Worm (Caenorhabditis elegans) whole organism, young adult: ENCODE measurements around the gene F15A8.1.

Experiments
- B0019.2 ChIP-seq: fragments of 200-800 bp; sonication (Bioruptor generic); conservative IDR thresholded peaks from 2 replicates; pipeline ENCODE4 v1.3.6; 2022; ENCODE audit warnings: missing genetic modification reagents, missing genetic modification characterization, missing compliant biosample characterization
- B0035.1 ChIP-seq: sonication (generic microtip); optimal IDR thresholded peaks from 2 replicates; lab custom pipeline; 2016; ENCODE audit warnings: missing genetic modification characterization, mild to moderate bottlenecking, missing compliant biosample characterization, missing genotype, missing genetic modification reagents
- C17E4.6 ChIP-seq: fragments of 200-800 bp; sonication (Bioruptor generic); IDR thresholded peaks from 2 replicates; pipeline ENCODE4 v1.3.6; 2022; ENCODE audit warnings: missing genetic modification reagents, missing genetic modification characterization, missing compliant biosample characterization
- D2030.7 ChIP-seq: fragments of 200-800 bp; sonication (Bioruptor generic); IDR thresholded peaks from 2 replicates; pipeline ENCODE4 v1.3.6; 2022; ENCODE audit warnings: missing genetic modification reagents, missing genetic modification characterization, missing compliant biosample characterization
- F33H1.4 ChIP-seq: fragments of 200-800 bp; sonication (Bioruptor generic); IDR thresholded peaks from 2 replicates; pipeline ENCODE4 v1.3.6; 2022; ENCODE audit warnings: missing genetic modification reagents, missing genetic modification characterization, missing compliant biosample characterization
- F39B2.1 ChIP-seq: fragments of 200-800 bp; sonication (Bioruptor generic); IDR thresholded peaks from 2 replicates; pipeline ENCODE4 v1.3.6; 2022; ENCODE audit warnings: missing genetic modification reagents, missing genetic modification characterization, missing compliant biosample characterization
- K12H6.12 ChIP-seq: fragments of 200-800 bp; sonication (Bioruptor generic); optimal IDR thresholded peaks from 2 replicates; lab custom pipeline; 2018; ENCODE audit warnings: mild to moderate bottlenecking, missing genetic modification characterization, missing compliant biosample characterization
- T07F8.4 ChIP-seq: sonication (generic microtip); optimal IDR thresholded peaks from 2 replicates; lab custom pipeline; 2016; ENCODE audit warnings: mild to moderate bottlenecking, missing genetic modification characterization, moderate library complexity, missing compliant biosample characterization
- Y56A3A.18 ChIP-seq: fragments of 200-800 bp; sonication (Bioruptor generic); IDR thresholded peaks from 2 replicates; pipeline ENCODE4 v1.3.6; 2022; ENCODE audit warnings: missing genetic modification reagents, missing genetic modification characterization, missing compliant biosample characterization
- Y67H2A.10 ChIP-seq: fragments of 200-800 bp; sonication (Bioruptor generic); conservative IDR thresholded peaks from 2 replicates; pipeline ENCODE4 v1.3.6; 2022; ENCODE audit warnings: missing genetic modification reagents, missing genetic modification characterization, missing compliant biosample characterization
- Y79H2A.3 ChIP-seq: fragments of 200-800 bp; sonication (Bioruptor generic); conservative IDR thresholded peaks from 2 replicates; pipeline ENCODE4 v1.3.6; 2022; ENCODE audit warnings: missing genetic modification reagents, missing genetic modification characterization, missing compliant biosample characterization
- ZK185.1 ChIP-seq: sonication (generic microtip); optimal IDR thresholded peaks from 2 replicates; lab custom pipeline; 2016; ENCODE audit warnings: mild to moderate bottlenecking, missing genetic modification characterization, missing compliant biosample characterization; ENCODE audit not compliant: poor library complexity, severe bottlenecking
- athp-1 ChIP-seq: sonication (generic microtip); optimal IDR thresholded peaks from 2 replicates; lab custom pipeline; 2017; ENCODE audit warnings: mild to moderate bottlenecking, missing genetic modification characterization, missing compliant biosample characterization
- attf-3 ChIP-seq: fragments of 200-800 bp; sonication (Bioruptor generic); conservative IDR thresholded peaks from 2 replicates; pipeline ENCODE4 v1.3.6; 2022; ENCODE audit warnings: missing genetic modification reagents, missing genetic modification characterization, missing compliant biosample characterization
- attf-6 ChIP-seq: fragments of 200-800 bp; sonication (Bioruptor generic); IDR thresholded peaks from 2 replicates; pipeline ENCODE4 v1.3.6; 2022; ENCODE audit warnings: missing genetic modification reagents, missing genetic modification characterization, missing compliant biosample characterization
- ccch-3 ChIP-seq: fragments of 200-800 bp; sonication (Bioruptor generic); optimal IDR thresholded peaks from 2 replicates; lab custom pipeline; 2018; ENCODE audit warnings: mild to moderate bottlenecking, missing genetic modification characterization, missing compliant biosample characterization
- ceh-100 ChIP-seq: fragments of 200-800 bp; sonication (Bioruptor generic); IDR thresholded peaks from 2 replicates; pipeline ENCODE4 v1.3.6; 2022; ENCODE audit warnings: missing genetic modification reagents, missing genetic modification characterization, missing compliant biosample characterization
- ceh-40 ChIP-seq: fragments of 200-800 bp; sonication (Bioruptor generic); IDR thresholded peaks from 2 replicates; pipeline ENCODE4 v1.3.6; 2022; ENCODE audit warnings: missing genetic modification characterization, missing compliant biosample characterization
- chd-7 ChIP-seq: sonication (generic microtip); optimal IDR thresholded peaks from 2 replicates; lab custom pipeline; 2016; ENCODE audit warnings: mild to moderate bottlenecking, missing genetic modification characterization, moderate library complexity, missing compliant biosample characterization
- egrh-3 ChIP-seq: fragments of 200-800 bp; sonication (Bioruptor generic); IDR thresholded peaks from 2 replicates; pipeline ENCODE4 v1.3.6; 2022; ENCODE audit warnings: missing genetic modification reagents, missing genetic modification characterization, missing compliant biosample characterization
- gei-17 ChIP-seq: fragments of 200-800 bp; sonication (Bioruptor generic); optimal IDR thresholded peaks from 2 replicates; lab custom pipeline; 2018; ENCODE audit warnings: mild to moderate bottlenecking, missing genetic modification characterization, missing compliant biosample characterization
- hlh-26 ChIP-seq: fragments of 200-800 bp; sonication (Bioruptor generic); conservative IDR thresholded peaks from 2 replicates; pipeline ENCODE4 v1.3.6; 2022; ENCODE audit warnings: missing genetic modification reagents, missing genetic modification characterization, missing compliant biosample characterization
- hmg-1.2 ChIP-seq: fragments of 200-800 bp; sonication (Bioruptor generic); IDR thresholded peaks from 2 replicates; pipeline ENCODE4 v1.3.6; 2022; ENCODE audit warnings: missing genetic modification reagents, missing genetic modification characterization, missing compliant biosample characterization
- hmg-20 ChIP-seq: fragments of 200-800 bp; sonication (Bioruptor generic); IDR thresholded peaks from 2 replicates; pipeline ENCODE4 v1.3.6; 2022; ENCODE audit warnings: missing genetic modification reagents, missing genetic modification characterization, missing compliant biosample characterization
- hsf-1 ChIP-seq: fragments of 200-800 bp; sonication (Bioruptor generic); IDR thresholded peaks from 2 replicates; pipeline ENCODE4 v1.3.6; 2022; ENCODE audit warnings: missing genetic modification reagents, missing genetic modification characterization, missing compliant biosample characterization
- lag-1 ChIP-seq: fragments of 200-800 bp; sonication (Bioruptor generic); IDR thresholded peaks from 2 replicates; pipeline ENCODE4 v1.3.6; 2022; ENCODE audit warnings: missing genetic modification reagents, missing genetic modification characterization, missing compliant biosample characterization
- let-526 ChIP-seq: fragments of 200-800 bp; sonication (Bioruptor generic); IDR thresholded peaks from 2 replicates; pipeline ENCODE4 v1.3.6; 2022; ENCODE audit warnings: missing genetic modification reagents, missing genetic modification characterization, missing compliant biosample characterization
- let-607 ChIP-seq, 2 experiments: fragments of 200-800 bp in 1 of 2; sonication (Bioruptor generic) in 1 of 2; sonication (generic microtip) in 1 of 2; optimal IDR thresholded peaks; 2 replicates each; lab custom pipeline; 2016 to 2018; ENCODE audit warnings: mild to moderate bottlenecking in 2 of 2, missing compliant biosample characterization in 2 of 2, missing genetic modification characterization in 2 of 2, moderate library complexity in 2 of 2, missing genotype in 1 of 2
- lsy-27 ChIP-seq: sonication (generic microtip); optimal IDR thresholded peaks from 2 replicates; lab custom pipeline; 2017; ENCODE audit warnings: missing genetic modification characterization, mild to moderate bottlenecking, missing compliant biosample characterization, antibody characterized with exemption, missing genotype, borderline replicate concordance; ENCODE audit not compliant: insufficient read depth
- madf-3 ChIP-seq: fragments of 200-800 bp; sonication (Bioruptor generic); IDR thresholded peaks from 2 replicates; pipeline ENCODE4 v1.3.6; 2022; ENCODE audit warnings: missing genetic modification reagents, missing genetic modification characterization, missing compliant biosample characterization
- mcd-1 ChIP-seq: fragments of 200-800 bp; sonication (Bioruptor generic); IDR thresholded peaks from 2 replicates; pipeline ENCODE4 v1.3.6; 2022; ENCODE audit warnings: missing genetic modification reagents, missing genetic modification characterization, missing compliant biosample characterization
- mxl-1 ChIP-seq: sonication (generic microtip); optimal IDR thresholded peaks from 2 replicates; lab custom pipeline; 2016; ENCODE audit warnings: missing genetic modification characterization, missing compliant biosample characterization
- nfya-1 ChIP-seq: sonication (generic microtip); optimal IDR thresholded peaks from 2 replicates; lab custom pipeline; 2017; ENCODE audit warnings: antibody characterized with exemption, missing compliant biosample characterization, missing genetic modification characterization, borderline replicate concordance; ENCODE audit not compliant: insufficient read depth
- nhr-179 ChIP-seq: sonication (generic microtip); optimal IDR thresholded peaks from 2 replicates; lab custom pipeline; 2016; ENCODE audit warnings: mild to moderate bottlenecking, missing genetic modification characterization, missing compliant biosample characterization
- nhr-90 ChIP-seq: sonication (generic microtip); optimal IDR thresholded peaks from 2 replicates; lab custom pipeline; 2016; ENCODE audit warnings: missing genotype, mild to moderate bottlenecking, missing genetic modification characterization, missing compliant biosample characterization
- pha-4 ChIP-seq: fragments of 150-350 bp; sonication (generic microtip); optimal IDR thresholded peaks from 2 replicates; lab custom pipeline; 2014; ENCODE audit warnings: missing biosample characterization, missing genetic modification reagents, missing genetic modification characterization
- rcor-1 ChIP-seq: fragments of 200-800 bp; sonication (Bioruptor generic); IDR thresholded peaks from 2 replicates; pipeline ENCODE4 v1.3.6; 2022; ENCODE audit warnings: missing genetic modification reagents, missing genetic modification characterization, missing compliant biosample characterization
- snpc-4 ChIP-seq, 5 experiments: fragments of 150-350 bp in 1 of 5; sonication (generic microtip) in 4 of 5; optimal IDR thresholded peaks; 2 replicates each; lab custom pipeline; 2014 to 2018; ENCODE audit warnings: missing genetic modification characterization in 5 of 5, missing biosample characterization in 3 of 5, antibody characterized with exemption in 2 of 5, mild to moderate bottlenecking in 2 of 5, missing compliant biosample characterization in 2 of 5, missing genotype in 2 of 5, moderate library complexity in 2 of 5, missing genetic modification reagents in 1 of 5
- sptf-2 ChIP-seq: fragments of 200-800 bp; sonication (Bioruptor generic); optimal IDR thresholded peaks from 2 replicates; lab custom pipeline; 2018; ENCODE audit warnings: mild to moderate bottlenecking, missing genetic modification characterization, missing compliant biosample characterization
- tbx-9 ChIP-seq: sonication (generic microtip); optimal IDR thresholded peaks from 2 replicates; lab custom pipeline; 2016; ENCODE audit warnings: borderline replicate concordance, missing genetic modification characterization, inconsistent platforms, missing compliant biosample characterization
- xnd-1 ChIP-seq: sonication (generic microtip); optimal IDR thresholded peaks from 2 replicates; lab custom pipeline; 2016; ENCODE audit warnings: missing genotype, missing genetic modification reagents, missing genetic modification characterization, missing compliant biosample characterization
- ztf-25 ChIP-seq: fragments of 200-800 bp; sonication (Bioruptor generic); IDR thresholded peaks from 2 replicates; pipeline ENCODE4 v1.3.6; 2022; ENCODE audit warnings: missing genetic modification reagents, missing genetic modification characterization, missing compliant biosample characterization
- ztf-26 ChIP-seq: sonication (generic microtip); optimal IDR thresholded peaks from 2 replicates; lab custom pipeline; 2017; ENCODE audit warnings: missing genetic modification characterization, missing compliant biosample characterization
- ztf-28 ChIP-seq: fragments of 200-800 bp; sonication (Bioruptor generic); IDR thresholded peaks from 2 replicates; pipeline ENCODE4 v1.3.6; 2022; ENCODE audit warnings: missing genetic modification reagents, missing genetic modification characterization, missing compliant biosample characterization
- ztf-3 ChIP-seq: fragments of 200-800 bp; sonication (Bioruptor generic); optimal IDR thresholded peaks from 2 replicates; lab custom pipeline; 2018; ENCODE audit warnings: mild to moderate bottlenecking, missing genetic modification characterization, missing compliant biosample characterization
- ztf-6 ChIP-seq: fragments of 200-800 bp; sonication (Bioruptor generic); IDR thresholded peaks from 2 replicates; pipeline ENCODE4 v1.3.6; 2022; ENCODE audit warnings: missing genetic modification reagents, missing genetic modification characterization, missing compliant biosample characterization

The F15A8.1 gene

DNA sequence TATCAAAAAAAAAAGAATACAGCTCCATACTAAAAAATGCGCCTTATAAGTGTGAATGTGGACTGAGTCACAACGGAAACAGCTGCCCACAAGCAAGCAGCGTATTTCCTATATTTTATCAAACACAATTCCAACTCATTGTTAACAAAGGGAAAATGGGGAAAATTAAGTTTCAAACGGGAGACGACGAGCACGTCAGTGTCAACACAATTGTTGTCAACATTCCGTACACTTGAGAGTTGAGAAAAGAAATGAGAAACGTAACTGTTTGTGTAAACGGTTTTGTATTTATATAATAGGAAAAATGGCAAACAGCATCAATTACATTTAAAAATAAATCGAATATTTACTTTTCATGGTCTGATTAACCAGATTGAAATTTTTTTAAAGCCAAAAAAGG is 1.1 kb upstream of the F15A8.1 start:
- TF ChIP-seq xnd-1 (tag; lab: Kevin White, UChicago) (no peak), hlh-26 (GFP tag; lab: Robert Waterston, UW) (no peak), nfya-1 (no peak), F39B2.1 (GFP tag; lab: Robert Waterston, UW) (no peak), ceh-40 (GFP tag; lab: Robert Waterston, UW) (no peak), egrh-3 (GFP tag; lab: Robert Waterston, UW) (no peak), sptf-2 (GFP tag; lab: Kevin White, UChicago) (no peak), let-526 (GFP tag; lab: Robert Waterston, UW) (no peak), rcor-1 (GFP tag; lab: Robert Waterston, UW) (no peak), T07F8.4 (tag; lab: Kevin White, UChicago) (no peak), pha-4 (tag; lab: Kevin White, UChicago) (no peak), B0019.2 (GFP tag; lab: Robert Waterston, UW) (no peak), hmg-1.2 (no peak), B0035.1 (tag; lab: Kevin White, UChicago) (no peak), nhr-90 (tag; lab: Kevin White, UChicago) (no peak), tbx-9 (tag; lab: Kevin White, UChicago) (no peak)

DNA sequence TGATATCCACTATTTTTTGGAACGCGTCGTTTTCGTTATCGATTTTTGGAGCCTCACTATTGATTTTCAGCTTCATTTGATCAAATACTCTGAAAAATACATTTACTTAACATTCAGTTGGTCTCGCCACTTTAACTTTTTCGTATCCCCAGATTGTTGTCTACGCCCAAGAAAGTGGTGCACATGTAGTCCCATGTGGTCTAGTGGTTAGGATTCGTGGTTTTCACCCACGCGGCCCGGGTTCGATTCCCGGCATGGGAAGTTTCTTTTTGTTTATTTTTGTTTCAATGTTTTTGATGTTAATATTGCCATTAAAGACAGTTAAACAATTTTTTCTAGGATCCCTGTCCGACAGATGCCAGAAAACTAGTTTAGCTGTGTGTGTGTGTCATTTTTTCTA is 3.3 kb downstream of the F15A8.1 start:
- TF ChIP-seq nhr-179 (tag; lab: Kevin White, UChicago) (no peak), hmg-20 (GFP tag; lab: Robert Waterston, UW) (0 out of 2 replicates have a peak, but pooled peaks have one; percentile 40), ccch-3 (GFP tag; lab: Kevin White, UChicago) (no peak), chd-7 (tag; lab: Kevin White, UChicago) (peak; percentile 35), K12H6.12 (no peak), Y67H2A.10 (no peak), madf-3 (GFP tag; lab: Robert Waterston, UW) (peak; percentile 15; the same call in 1 of the 2 replicates), attf-3 (GFP tag; lab: Robert Waterston, UW) (peak; percentile 37; the same call in 1 of the 2 replicates), pha-4 (tag; lab: Kevin White, UChicago) (no peak), F33H1.4 (GFP tag; lab: Robert Waterston, UW) (no peak), mcd-1 (GFP tag; lab: Robert Waterston, UW) (peak; percentile 48), athp-1 (tag; lab: Kevin White, UChicago) (peak; percentile 21), C17E4.6 (GFP tag; lab: Robert Waterston, UW) (no peak), let-526 (GFP tag; lab: Robert Waterston, UW) (no peak), ztf-26 (tag; lab: Kevin White, UChicago) (peak; percentile 31), ztf-28 (GFP tag; lab: Robert Waterston, UW) (no peak), ztf-3 (GFP tag; lab: Kevin White, UChicago) (peak; percentile 25), mxl-1 (tag; lab: Kevin White, UChicago) (peak; percentile 78), ZK185.1 (tag; lab: Kevin White, UChicago) (peak; percentile 73), ceh-100 (GFP tag; lab: Robert Waterston, UW) (0 out of 2 replicates have a peak, but pooled peaks have one; percentile 33), Y56A3A.18 (GFP tag; lab: Robert Waterston, UW) (peak; percentile 89), ztf-25 (GFP tag; lab: Robert Waterston, UW) (peak; percentile 79; the same call in 1 of the 2 replicates), attf-6 (0 out of 2 replicates have a peak, but pooled peaks have one; percentile 21), lsy-27 (tag; lab: Kevin White, UChicago) (peak; percentile 43), let-607 (tag; optimal IDR thresholded peaks at IDR 0.05; lab: Kevin White, UChicago) (peak in 1 of 2 experiments; percentile 17), hsf-1 (GFP tag; lab: Robert Waterston, UW) (no peak), snpc-4 (GFP tag; optimal IDR thresholded peaks at IDR 0.05; lab: Kevin White, UChicago) (peak; percentile 74), snpc-4 (tag; optimal IDR thresholded peaks at IDR 0.05; lab: Kevin White, UChicago) (peak; percentile 5 to 80 (median 61)), Y79H2A.3 (0 out of 2 replicates have a peak, but pooled peaks have one; percentile 35), D2030.7 (GFP tag; lab: Robert Waterston, UW) (peak; percentile 59), gei-17 (GFP tag; lab: Kevin White, UChicago) (peak; percentile 26), lag-1 (no peak), ztf-6 (no peak)
